Worm (Caenorhabditis elegans): Measurements from ENCODE around the gene spe-17.

The spe-17 gene

ce11 chrIV:12052461-12052860, 39.2 kb downstream of the spe-17 start:
- no peak for TF ChIP-seq ztf-4 (tag; optimal IDR thresholded peaks at IDR 0.05)
- no peak for TF ChIP-seq lin-39 (tag; optimal IDR thresholded peaks at IDR 0.05)
- TF ChIP-seq aly-2 (tag; optimal IDR thresholded peaks at IDR 0.05), result no peak

- no peak for TF ChIP-seq unc-39 (tag; optimal IDR thresholded peaks at IDR 0.05)
- TF ChIP-seq nhr-21 (tag; optimal IDR thresholded peaks at IDR 0.05), result no peak
- TF ChIP-seq mab-5 (tag; optimal IDR thresholded peaks at IDR 0.05), result no peak
- no peak for TF ChIP-seq lin-39 (tag; optimal IDR thresholded peaks at IDR 0.05)
- no peak for TF ChIP-seq blmp-1 (tag; optimal IDR thresholded peaks at IDR 0.05; ENCODE audit: insufficient read depth)
- no peak for TF ChIP-seq nhr-6 (tag; optimal IDR thresholded peaks at IDR 0.05)
- TF ChIP-seq crh-2 (tag; optimal IDR thresholded peaks at IDR 0.05), result no peak
- no peak for TF ChIP-seq nhr-129 (tag; optimal IDR thresholded peaks at IDR 0.05)
- TF ChIP-seq gmeb-1 (tag; optimal IDR thresholded peaks at IDR 0.05), result no peak
- TF ChIP-seq ama-1 (optimal IDR thresholded peaks at IDR 0.05), result no peak
- no peak for TF ChIP-seq nhr-237 (tag; optimal IDR thresholded peaks at IDR 0.05)
- no peak for TF ChIP-seq unc-62 (GFP tag; optimal IDR thresholded peaks at IDR 0.05)
- TF ChIP-seq ceh-82 (tag; optimal IDR thresholded peaks at IDR 0.05), result no peak
- TF ChIP-seq elt-1 (tag; optimal IDR thresholded peaks at IDR 0.05), result no peak
- no peak for TF ChIP-seq lin-13 (GFP tag; optimal IDR thresholded peaks at IDR 0.05)
Measured at ce11 chrIV:12056603-12057002, 43.4 kb downstream of the spe-17 start, which contains the start of gene K08E4.2. TSS of gene K08E4.2 (minus strand) at chrIV:12056656.

ce11 chrIV:12057508-12057907, 44.3 kb downstream of the spe-17 start, which contains the start of gene K08E4.3:
TSS of gene K08E4.3 (plus strand) at chrIV:12057742.
- TF ChIP-seq unc-39 (tag; optimal IDR thresholded peaks at IDR 0.05), result no peak
- peak; percentile 30 for TF ChIP-seq nhr-129 (tag; optimal IDR thresholded peaks at IDR 0.05)

DNA sequence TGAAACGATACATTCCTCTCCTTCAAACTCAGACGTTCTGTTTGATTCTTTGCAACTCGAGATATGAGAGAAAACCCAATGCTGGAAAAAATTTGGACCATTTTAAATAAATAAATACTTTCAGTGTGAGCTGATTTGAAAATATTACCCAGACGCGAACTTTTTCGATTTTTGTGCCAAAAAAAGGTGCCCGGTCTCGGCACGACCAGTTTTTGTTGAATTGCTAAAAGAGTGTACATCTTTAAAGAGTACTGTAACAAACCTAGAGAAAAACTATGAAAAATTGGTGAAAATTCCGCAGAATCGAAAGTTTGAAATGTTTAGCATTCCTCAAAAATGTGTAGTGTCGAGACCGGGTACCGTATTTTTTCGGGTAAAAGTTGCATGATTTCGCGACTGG, 48.0 kb downstream of the spe-17 start, which contains the start of gene K08E4.8:
TSS of gene K08E4.8 (minus strand) at position 101 of the 400 bp plus-strand sequence.
- TF ChIP-seq zag-1 (tag; optimal IDR thresholded peaks at IDR 0.05), result no peak
- no peak for TF ChIP-seq nhr-23 (tag; optimal IDR thresholded peaks at IDR 0.05)
- no peak for TF ChIP-seq skn-1 (tag; optimal IDR thresholded peaks at IDR 0.05)
- no peak for TF ChIP-seq mdl-1 (tag; optimal IDR thresholded peaks at IDR 0.05)
- TF ChIP-seq peb-1 (tag; optimal IDR thresholded peaks at IDR 0.05), result no peak

Data from whole organism, L2 larva.